Worm (Caenorhabditis elegans): ENCODE data around the gene col-93.
"Not testable (repeated sequence)": the region's sequence is repeated elsewhere in the genome, so short reads cannot be mapped to it uniquely, and the experiment has no call there.

col-93 gene

ce11 chrIII:10985559-10986036 lies at the start of gene col-93:
Gene col-93 (minus strand): TSS chrIII:10985609.
- no peak for TF ChIP-seq drap-1 (GFP tag; optimal IDR thresholded peaks at IDR 0.05)
- TF ChIP-seq nhr-2 (tag; optimal IDR thresholded peaks at IDR 0.05) = no peak
- TF ChIP-seq M03D4.4 (tag; optimal IDR thresholded peaks at IDR 0.05) = no peak
- no peak for TF ChIP-seq nhr-76 (tag; optimal IDR thresholded peaks at IDR 0.05)
- TF ChIP-seq lin-32 (GFP tag; optimal IDR thresholded peaks at IDR 0.05) = no peak
- TF ChIP-seq flh-1 (GFP tag; optimal IDR thresholded peaks at IDR 0.05) = no peak
- TF ChIP-seq nhr-237 (tag; optimal IDR thresholded peaks at IDR 0.05) = no peak

DNA sequence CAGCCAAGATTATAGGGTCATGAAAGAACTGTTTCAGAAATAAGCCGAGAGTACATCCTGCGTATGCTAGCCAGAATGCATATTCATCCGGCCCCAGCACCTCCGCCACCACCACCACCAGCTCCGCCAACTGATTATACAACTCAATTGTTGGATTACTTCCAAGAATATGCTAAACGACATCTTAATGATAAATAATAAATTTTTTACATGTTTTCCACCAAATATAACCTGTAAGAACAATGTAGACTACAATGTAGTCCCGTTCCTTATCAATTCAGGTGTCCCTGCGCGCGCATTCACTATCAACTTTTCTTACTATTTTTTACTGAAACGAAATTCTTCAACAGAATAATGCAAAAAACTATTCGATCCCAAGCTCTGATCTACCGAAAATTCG lies 47.5 kb upstream of the col-93 start, which contains the start of gene Y48A6B.9:
Gene Y48A6B.9 (plus strand): TSS at position 301 of the 400 bp plus-strand sequence.
- TF ChIP-seq nhr-28 (tag; optimal IDR thresholded peaks at IDR 0.05) (no peak), elt-3 (tag; optimal IDR thresholded peaks at IDR 0.05) (no peak), nhr-237 (tag; optimal IDR thresholded peaks at IDR 0.05) (no peak), tbx-8 (GFP tag; optimal IDR thresholded peaks at IDR 0.05) (no peak), ces-1 (GFP tag; optimal IDR thresholded peaks at IDR 0.05) (no peak), mep-1 (tag; optimal IDR thresholded peaks at IDR 0.05) (no peak), ceh-83 (GFP tag; optimal IDR thresholded peaks at IDR 0.05) (no peak), unc-120 (tag; optimal IDR thresholded peaks at IDR 0.05; ENCODE audit: poor library complexity, severe bottlenecking) (no peak), blmp-1 (tag; optimal IDR thresholded peaks at IDR 0.05) (no peak), ham-2 (GFP tag; optimal IDR thresholded peaks at IDR 0.05) (no peak), M03D4.4 (tag; optimal IDR thresholded peaks at IDR 0.05) (no peak), snpc-4 (tag; optimal IDR thresholded peaks at IDR 0.05) (no peak), lin-13 (tag; optimal IDR thresholded peaks at IDR 0.05) (no peak), pha-4 (tag; optimal IDR thresholded peaks at IDR 0.05) (no peak), flh-1 (GFP tag; optimal IDR thresholded peaks at IDR 0.05) (no peak)

DNA sequence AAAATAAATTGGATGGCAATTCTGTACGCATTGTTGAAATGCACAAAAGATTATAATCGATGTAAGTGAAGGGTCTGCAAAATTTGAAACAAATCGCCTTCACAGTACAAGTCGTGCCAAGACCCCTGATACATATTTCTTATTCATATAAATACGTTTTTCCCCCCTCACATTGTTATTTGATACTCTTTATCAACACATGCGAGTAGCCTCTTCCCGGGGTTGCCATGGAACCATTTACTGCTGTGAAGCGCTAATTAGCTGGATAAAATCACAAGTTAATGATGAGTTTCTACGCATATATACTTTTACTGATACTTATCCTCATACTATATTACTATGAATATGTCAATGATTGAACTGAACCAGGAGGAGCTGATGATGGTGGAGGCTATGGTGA lies 45.9 kb upstream of the col-93 start, which contains the start of gene Y48A6B.14:
Gene Y48A6B.14 (plus strand): TSS at position 301 of the 400 bp plus-strand sequence.
- TF ChIP-seq sem-2 (GFP tag; optimal IDR thresholded peaks at IDR 0.05) = no peak
- TF ChIP-seq ham-2 (GFP tag; optimal IDR thresholded peaks at IDR 0.05) = no peak
- TF ChIP-seq lsy-2 (tag; optimal IDR thresholded peaks at IDR 0.05) = no peak
- TF ChIP-seq cnd-1 (tag; optimal IDR thresholded peaks at IDR 0.05) = no peak
- no peak for TF ChIP-seq blmp-1 (tag; optimal IDR thresholded peaks at IDR 0.05)
- TF ChIP-seq nhr-237 (tag; optimal IDR thresholded peaks at IDR 0.05) = no peak
- TF ChIP-seq ces-1 (GFP tag; optimal IDR thresholded peaks at IDR 0.05) = no peak
- TF ChIP-seq M03D4.4 (tag; optimal IDR thresholded peaks at IDR 0.05) = no peak
- no peak for TF ChIP-seq nhr-2 (tag; optimal IDR thresholded peaks at IDR 0.05)
- TF ChIP-seq mep-1 (tag; optimal IDR thresholded peaks at IDR 0.05) = no peak
- no peak for TF ChIP-seq nhr-12 (tag; optimal IDR thresholded peaks at IDR 0.05)
- no peak for TF ChIP-seq pha-4 (tag; optimal IDR thresholded peaks at IDR 0.05)
- no peak for TF ChIP-seq zip-8 (tag; optimal IDR thresholded peaks at IDR 0.05)
- no peak for TF ChIP-seq nhr-76 (tag; optimal IDR thresholded peaks at IDR 0.05)
- no peak for TF ChIP-seq sptf-1 (tag; optimal IDR thresholded peaks at IDR 0.05)
- no peak for TF ChIP-seq unc-39 (tag; optimal IDR thresholded peaks at IDR 0.05)
- no peak for TF ChIP-seq elt-1 (tag; optimal IDR thresholded peaks at IDR 0.05; ENCODE audit: borderline replicate concordance, insufficient read depth)
- no peak for TF ChIP-seq ztf-11 (tag; optimal IDR thresholded peaks at IDR 0.05)
- TF ChIP-seq drap-1 (GFP tag; optimal IDR thresholded peaks at IDR 0.05) = no peak

ce11 chrIII:11029337-11029736 lies 43.9 kb upstream of the col-93 start, which contains the start of gene Y48A6B.8:
Gene Y48A6B.8 (minus strand): TSS chrIII:11029437.
- TF ChIP-seq nhr-28, mep-1, nhr-76 (tag; optimal IDR thresholded peaks at IDR 0.05): not testable (repeated sequence)

DNA sequence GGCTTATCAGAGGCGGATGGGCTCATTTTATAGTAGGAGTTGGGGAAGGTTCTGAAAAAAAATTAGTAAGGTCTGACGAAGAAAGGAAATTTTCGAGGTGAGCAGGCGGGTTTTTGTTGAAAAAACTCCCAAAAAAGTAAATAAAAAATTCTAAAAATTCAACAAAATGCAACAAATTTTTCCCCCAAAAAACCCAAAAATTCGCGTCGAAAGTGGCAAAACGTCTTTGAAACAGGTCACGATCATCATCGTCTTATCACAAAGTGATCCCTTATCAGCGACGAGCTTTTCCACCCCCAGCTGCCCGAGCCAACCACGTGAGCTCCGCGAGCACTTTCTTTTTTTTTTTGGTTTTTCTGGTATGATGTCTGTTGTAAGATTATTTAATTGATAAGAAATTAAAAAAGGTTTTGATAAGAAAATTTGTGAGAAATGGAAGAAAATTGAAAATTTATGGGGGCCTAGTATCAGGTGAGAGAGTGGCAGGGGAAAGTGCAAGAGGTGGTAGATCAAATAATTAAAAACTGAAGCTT lies 41.2 kb upstream of the col-93 start, which contains the start of gene Y48A6B.7:
Gene Y48A6B.7 (minus strand): TSS at position 51 of the 533 bp plus-strand sequence.
- TF ChIP-seq nhr-76 (tag; optimal IDR thresholded peaks at IDR 0.05) (no peak), nhr-2 (tag; optimal IDR thresholded peaks at IDR 0.05) (no peak), sptf-1 (tag; optimal IDR thresholded peaks at IDR 0.05) (no peak), mls-2 (tag; optimal IDR thresholded peaks at IDR 0.05) (no peak), ham-2 (GFP tag; optimal IDR thresholded peaks at IDR 0.05) (no peak), bed-3 (GFP tag; optimal IDR thresholded peaks at IDR 0.05) (no peak), elt-3 (tag; optimal IDR thresholded peaks at IDR 0.05) (no peak), ces-1 (GFP tag; optimal IDR thresholded peaks at IDR 0.05) (no peak), ceh-83 (GFP tag; optimal IDR thresholded peaks at IDR 0.05) (no peak), ceh-43 (GFP tag; optimal IDR thresholded peaks at IDR 0.05) (no peak), nhr-237 (tag; optimal IDR thresholded peaks at IDR 0.05) (no peak), mep-1 (tag; optimal IDR thresholded peaks at IDR 0.05) (no peak), flh-1 (GFP tag; optimal IDR thresholded peaks at IDR 0.05) (no peak)

Data from whole organism, mixed stage, embryonic.